Worm (Caenorhabditis elegans) whole organism, L4/young adult: ENCODE results near the gene sms-2.

Experiments
- W03F9.2 ChIP-seq: fragments of 150-350 bp; optimal IDR thresholded peaks from 2 replicates; lab custom pipeline; 2014; ENCODE audit warnings: missing biosample characterization, missing genetic modification characterization
- dao-5 ChIP-seq: sonication (generic microtip); optimal IDR thresholded peaks from 2 replicates; lab custom pipeline; 2016; ENCODE audit warnings: missing genotype, missing genetic modification characterization, moderate library complexity, missing compliant biosample characterization
- him-1 ChIP-seq: sonication (generic microtip); optimal IDR thresholded peaks from 2 replicates; lab custom pipeline; 2016; ENCODE audit warnings: missing genotype, missing genetic modification reagents, missing genetic modification characterization, missing compliant biosample characterization

Gene sms-2

ce11 chrX:948783-949182 is at the start of gene sms-2:
Gene sms-2 (minus strand): TSS chrX:948883.
- TF ChIP-seq W03F9.2 (tag; lab: Kevin White, UChicago) (no peak), him-1 (tag; lab: Kevin White, UChicago) (no peak), dao-5 (tag; lab: Kevin White, UChicago) (no peak)

ce11 chrX:994678-995077 is 46.0 kb upstream of the sms-2 start:
- no peak for TF ChIP-seq him-1 (tag; lab: Kevin White, UChicago)
- TF ChIP-seq W03F9.2 (tag; lab: Kevin White, UChicago), result no peak
- no peak for TF ChIP-seq dao-5 (tag; lab: Kevin White, UChicago)

ce11 chrX:992650-993403 is 44.1 kb upstream of the sms-2 start:
- TF ChIP-seq W03F9.2 (tag; lab: Kevin White, UChicago) (no peak), him-1 (tag; lab: Kevin White, UChicago) (peak; percentile 79), dao-5 (tag; lab: Kevin White, UChicago) (no peak)

- TF ChIP-seq dao-5 (tag; lab: Kevin White, UChicago) (no peak), W03F9.2 (tag; lab: Kevin White, UChicago) (no peak), him-1 (tag; lab: Kevin White, UChicago) (no peak)
These were observed 42.6 kb upstream of the sms-2 start, which contains the start of the genes C09E10.3 and dgk-1 for ce11 chrX:991274-991673. Gene C09E10.3 (minus strand): TSS chrX:991374. Gene dgk-1 (minus strand): TSS chrX:991456.

DNA sequence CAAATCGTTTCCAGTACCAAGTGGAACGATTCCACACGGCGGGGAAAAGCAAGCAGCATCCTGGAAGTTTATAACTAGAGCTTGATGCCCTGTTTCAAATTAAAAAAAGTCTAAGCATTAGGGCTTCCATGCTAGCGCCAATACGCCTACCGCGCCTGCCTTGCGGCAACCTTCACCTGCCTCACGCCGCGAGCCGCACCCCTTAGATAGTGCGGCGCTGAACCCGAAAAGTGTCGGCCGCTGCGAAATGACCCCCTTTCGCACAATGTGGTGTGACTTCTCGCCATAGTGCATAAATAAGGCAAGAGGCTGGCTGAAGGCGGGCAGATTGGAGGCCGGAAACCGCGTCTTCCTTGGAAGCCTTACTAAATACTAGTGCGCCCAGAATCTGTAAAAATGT is 37.8 kb upstream of the sms-2 start:
- TF ChIP-seq him-1 (tag; lab: Kevin White, UChicago), result no peak
- no peak for TF ChIP-seq dao-5 (tag; lab: Kevin White, UChicago)
- TF ChIP-seq W03F9.2 (tag; lab: Kevin White, UChicago), result no peak

- TF ChIP-seq W03F9.2 (tag; lab: Kevin White, UChicago) (no peak), dao-5 (tag; lab: Kevin White, UChicago) (no peak), him-1 (tag; lab: Kevin White, UChicago) (no peak)
These were observed 33.9 kb upstream of the sms-2 start for ce11 chrX:982598-982997.

DNA sequence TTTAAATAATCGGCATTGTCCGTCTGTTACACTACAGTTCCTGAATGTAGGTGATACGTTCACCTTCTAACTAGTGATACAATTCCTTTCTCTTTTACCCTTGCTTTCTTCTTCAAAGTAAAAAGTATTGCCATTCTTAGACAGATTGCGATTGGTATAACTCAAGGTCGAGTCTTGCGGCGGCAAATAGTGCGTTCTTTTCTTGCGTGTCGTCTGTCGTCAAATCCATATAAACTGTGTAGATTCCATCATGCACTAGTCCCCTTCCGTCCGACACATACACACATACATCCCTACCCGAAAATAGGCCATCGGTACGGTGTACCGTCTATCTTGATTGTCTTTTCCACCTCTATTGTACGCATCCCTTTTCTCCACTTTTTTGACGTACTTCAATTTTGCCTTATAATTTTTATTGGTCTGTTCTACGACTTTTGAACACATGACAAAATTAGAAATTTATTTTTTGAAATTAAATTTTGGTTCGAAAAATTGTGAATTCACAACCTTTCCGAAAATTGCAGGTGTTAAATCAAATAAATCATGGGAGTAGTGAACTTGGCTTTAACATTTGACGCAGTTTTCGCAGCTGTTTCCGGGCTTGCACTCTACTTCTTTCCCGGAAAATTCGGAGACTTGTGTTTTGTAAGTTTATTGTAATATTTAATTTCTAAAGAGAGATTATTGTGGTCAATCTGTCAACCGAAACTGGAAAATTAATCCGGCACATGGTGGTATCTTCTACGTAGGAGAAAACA is 31.7 kb upstream of the sms-2 start, which contains the start of gene C44C1.1:
Gene C44C1.1 (plus strand): TSS at position 525 of the 758 bp plus-strand sequence.
- TF ChIP-seq W03F9.2 (tag; lab: Kevin White, UChicago), result no peak
- TF ChIP-seq dao-5 (tag; lab: Kevin White, UChicago), result no peak
- TF ChIP-seq him-1 (tag; lab: Kevin White, UChicago), result no peak

DNA sequence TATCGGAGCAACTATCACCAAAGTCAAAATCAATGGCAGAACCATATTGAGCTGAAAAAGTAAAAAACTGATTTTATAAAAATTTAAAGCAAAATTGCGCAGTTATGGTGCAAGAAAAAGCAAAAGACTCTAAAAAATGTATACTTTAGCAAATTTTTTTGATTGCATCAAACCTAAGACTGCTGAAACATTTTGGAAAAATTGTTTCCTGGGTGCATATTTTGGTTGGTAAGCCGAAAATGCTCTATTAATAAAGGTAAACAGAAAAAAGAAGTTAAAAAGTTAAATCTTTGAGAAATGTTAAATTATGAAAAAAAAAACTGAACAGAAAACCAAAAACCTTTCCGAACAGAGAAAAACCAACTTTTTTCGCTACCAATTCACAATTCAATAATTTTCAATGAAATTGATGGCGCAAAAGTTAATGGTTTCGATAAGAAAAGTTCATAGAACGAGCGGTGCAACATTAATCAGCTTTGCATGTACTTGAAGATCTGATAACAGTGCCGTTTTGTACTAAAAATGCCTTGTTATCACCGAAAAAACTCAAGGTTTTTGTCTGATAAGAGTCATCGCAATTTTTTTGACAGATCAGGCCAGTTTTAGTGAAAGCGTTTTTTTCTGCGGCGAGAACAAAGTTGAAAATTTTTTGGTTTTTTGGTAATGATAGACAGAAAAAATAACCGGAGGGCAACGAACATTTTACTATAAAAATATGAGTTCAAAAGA is 29.4 kb upstream of the sms-2 start, which contains the start of gene abhd-3.2:
Gene abhd-3.2 (minus strand): TSS at position 51 of the 729 bp plus-strand sequence.
- TF ChIP-seq him-1 (tag; lab: Kevin White, UChicago) (no peak), W03F9.2 (tag; lab: Kevin White, UChicago) (no peak), dao-5 (tag; lab: Kevin White, UChicago) (no peak)

- no peak for TF ChIP-seq him-1 (tag; lab: Kevin White, UChicago)
- no peak for TF ChIP-seq W03F9.2 (tag; lab: Kevin White, UChicago)
- no peak for TF ChIP-seq dao-5 (tag; lab: Kevin White, UChicago)
These were observed 26.5 kb upstream of the sms-2 start for ce11 chrX:975236-975535.

DNA sequence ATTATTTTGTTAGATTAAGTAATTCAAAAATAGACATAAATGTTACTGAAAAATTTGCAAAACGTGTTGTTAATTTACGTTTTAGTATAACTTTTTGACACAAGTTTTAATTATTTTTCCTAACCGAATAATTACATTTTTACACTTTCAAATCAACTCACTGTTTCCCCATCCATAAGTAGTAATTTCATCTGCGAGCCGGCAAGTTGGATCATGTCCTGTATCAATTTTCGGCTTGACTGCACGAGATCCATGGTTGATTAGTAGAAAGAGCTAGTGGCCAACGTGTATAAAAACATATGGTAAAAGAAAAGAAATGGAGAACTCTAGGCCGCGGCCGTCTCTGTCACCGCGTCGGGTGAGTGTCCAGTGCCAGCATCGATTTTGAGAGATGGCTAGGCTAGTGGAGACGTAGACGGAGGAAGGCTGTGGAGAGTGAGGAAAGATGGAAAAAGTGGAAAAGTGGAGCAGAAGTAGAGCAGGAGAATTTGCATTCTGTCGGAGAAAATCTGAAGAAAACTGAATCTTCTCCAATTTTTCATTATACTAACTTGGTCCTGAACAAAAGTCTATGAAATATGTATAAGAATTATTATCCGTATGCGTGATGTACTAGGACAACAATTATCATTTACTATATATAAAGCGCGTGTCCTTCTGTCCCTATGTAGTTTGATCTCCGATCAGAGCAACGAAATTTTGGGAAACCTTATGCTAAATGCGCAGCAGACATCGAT is 26.0 kb upstream of the sms-2 start, which contains the start of gene vps-45:
Gene vps-45 (minus strand): TSS at position 350 of the 737 bp plus-strand sequence.
- no peak for TF ChIP-seq dao-5 (tag; lab: Kevin White, UChicago)
- TF ChIP-seq W03F9.2 (tag; lab: Kevin White, UChicago), result peak; percentile 41
- TF ChIP-seq him-1 (tag; lab: Kevin White, UChicago), result no peak

- TF ChIP-seq him-1 (tag; lab: Kevin White, UChicago) (no peak), W03F9.2 (tag; lab: Kevin White, UChicago) (no peak), dao-5 (tag; lab: Kevin White, UChicago) (no peak)
These were observed 21.4 kb upstream of the sms-2 start, which contains the start of gene C44C1.6 for ce11 chrX:970072-970471. Gene C44C1.6 (minus strand): TSS chrX:970270.

- TF ChIP-seq him-1 (tag; lab: Kevin White, UChicago) (no peak), W03F9.2 (tag; lab: Kevin White, UChicago) (no peak), dao-5 (tag; lab: Kevin White, UChicago) (no peak)
These were observed 14.5 kb upstream of the sms-2 start, which contains the start of gene ncs-1 for ce11 chrX:963171-963570. Gene ncs-1 (minus strand): TSS chrX:963271.
